Worm (Caenorhabditis elegans) whole organism, L4 larva: ENCODE results near the gene W07G1.1.
A peak's percentile ranks its signal among the peaks of the same experiment; 100 is the strongest.

Experiments used
- D1046.2 ChIP-seq: fragments of 200-800 bp; sonication (Bioruptor generic); IDR thresholded peaks from 2 replicates; pipeline ENCODE4 v1.3.6; 2022; ENCODE audit warnings: missing genetic modification characterization, missing compliant biosample characterization
- F44E2.7 ChIP-seq: fragments of 200-800 bp; sonication (Bioruptor generic); IDR thresholded peaks from 2 replicates; pipeline ENCODE4 v2.1.2; 2022; ENCODE audit warnings: missing genetic modification characterization, missing compliant biosample characterization
- R02D3.7 ChIP-seq: fragments of 150-350 bp; sonication (generic microtip); optimal IDR thresholded peaks from 3 replicates; lab custom pipeline; 2014; ENCODE audit warnings: missing biosample characterization, missing genetic modification characterization
- Y48G9A.11 ChIP-seq: fragments of 200-800 bp; sonication (Bioruptor generic); IDR thresholded peaks from 2 replicates; pipeline ENCODE4 v1.3.6; 2022; ENCODE audit warnings: missing genetic modification reagents, missing genetic modification characterization, missing compliant biosample characterization
- aly-2 ChIP-seq: sonication (generic microtip); optimal IDR thresholded peaks from 2 replicates; lab custom pipeline; 2018; ENCODE audit warnings: missing biosample characterization, missing genetic modification characterization
- attf-4 ChIP-seq: sonication (generic microtip); optimal IDR thresholded peaks from 3 replicates; lab custom pipeline; 2017; ENCODE audit warnings: missing biosample characterization, missing genetic modification characterization
- ceh-28 ChIP-seq: fragments of 150-350 bp; optimal IDR thresholded peaks from 2 replicates; lab custom pipeline; 2014; ENCODE audit warnings: missing biosample characterization, missing genetic modification reagents, missing genetic modification characterization
- ces-1 ChIP-seq: fragments of 150-350 bp; sonication (generic microtip); optimal IDR thresholded peaks from 4 replicates; lab custom pipeline; 2014; ENCODE audit warnings: missing biosample characterization, missing genetic modification reagents, missing genetic modification characterization
- daf-12 ChIP-seq: fragments of 150-350 bp; optimal IDR thresholded peaks from 2 replicates; lab custom pipeline; 2014; ENCODE audit warnings: missing biosample characterization, missing genetic modification reagents, missing genetic modification characterization
- daf-16 ChIP-seq, 3 experiments: sonication (generic microtip); optimal IDR thresholded peaks; 2 replicates each; lab custom pipeline; 2016 to 2017; ENCODE audit warnings: missing genetic modification characterization in 3 of 3, missing genetic modification reagents in 3 of 3, mild to moderate bottlenecking in 2 of 3, missing compliant biosample characterization in 2 of 3, missing biosample characterization in 1 of 3, moderate library complexity in 1 of 3
- daf-8 ChIP-seq: fragments of 200-800 bp; sonication (Bioruptor generic); IDR thresholded peaks from 2 replicates; pipeline ENCODE4 v1.3.6; 2022; ENCODE audit warnings: missing genetic modification characterization, missing compliant biosample characterization
- dmd-6 ChIP-seq: fragments of 200-800 bp; sonication (Bioruptor generic); IDR thresholded peaks from 2 replicates; pipeline ENCODE4 v1.3.6; 2022; ENCODE audit warnings: missing genetic modification reagents, missing genetic modification characterization, missing compliant biosample characterization
- dmd-8 ChIP-seq: fragments of 200-800 bp; sonication (Bioruptor generic); IDR thresholded peaks from 2 replicates; pipeline ENCODE4 v1.3.6; 2022; ENCODE audit warnings: missing genetic modification characterization, missing compliant biosample characterization
- duxl-1 ChIP-seq: sonication (generic microtip); optimal IDR thresholded peaks from 2 replicates; lab custom pipeline; 2016; ENCODE audit warnings: mild to moderate bottlenecking, missing genetic modification characterization, moderate library complexity, missing compliant biosample characterization; ENCODE audit not compliant: poor library complexity
- egl-43 ChIP-seq: fragments of 200-800 bp; sonication (Bioruptor generic); IDR thresholded peaks from 2 replicates; pipeline ENCODE4 v1.3.6; 2022; ENCODE audit warnings: missing genetic modification reagents, missing genetic modification characterization, missing compliant biosample characterization
- fkh-10 ChIP-seq: fragments of 150-350 bp; optimal IDR thresholded peaks from 2 replicates; lab custom pipeline; 2014; ENCODE audit warnings: missing biosample characterization, missing genetic modification reagents, missing genetic modification characterization
- hif-1 ChIP-seq, 2 experiments: sonication (generic microtip); optimal IDR thresholded peaks; 2 replicates each; lab custom pipeline; 2016 to 2017; ENCODE audit warnings: missing compliant biosample characterization in 2 of 2, missing genetic modification characterization in 2 of 2, missing genetic modification reagents in 2 of 2, missing genotype in 2 of 2, mild to moderate bottlenecking in 1 of 2
- hlh-11 ChIP-seq: fragments of 200-800 bp; sonication (Bioruptor generic); optimal IDR thresholded peaks from 2 replicates; lab custom pipeline; 2018; ENCODE audit warnings: mild to moderate bottlenecking, missing genetic modification characterization, missing compliant biosample characterization
- hlh-30 ChIP-seq: sonication (generic microtip); optimal IDR thresholded peaks from 2 replicates; lab custom pipeline; 2017; ENCODE audit warnings: antibody characterized with exemption, mild to moderate bottlenecking, missing genetic modification characterization, missing compliant biosample characterization; ENCODE audit not compliant: insufficient read depth
- hmg-1.1 ChIP-seq: fragments of 200-800 bp; sonication (Bioruptor generic); IDR thresholded peaks from 2 replicates; pipeline ENCODE4 v1.3.6; 2022; ENCODE audit warnings: missing genetic modification reagents, missing genetic modification characterization, missing compliant biosample characterization
- lim-7 ChIP-seq: fragments of 200-800 bp; sonication (Bioruptor generic); IDR thresholded peaks from 2 replicates; pipeline ENCODE4 v1.3.6; 2022; ENCODE audit warnings: missing genetic modification characterization, missing compliant biosample characterization
- lin-13 ChIP-seq: fragments of 150-350 bp; optimal IDR thresholded peaks from 2 replicates; lab custom pipeline; 2014; ENCODE audit warnings: missing biosample characterization, missing genetic modification reagents, missing genetic modification characterization
- lin-15B ChIP-seq: fragments of 150-350 bp; sonication (generic microtip); optimal IDR thresholded peaks from 3 replicates; lab custom pipeline; 2014; ENCODE audit warnings: missing biosample characterization, missing genetic modification characterization
- lin-29 ChIP-seq: fragments of 200-800 bp; sonication (Bioruptor generic); IDR thresholded peaks from 2 replicates; pipeline ENCODE4 v1.3.6; 2022; ENCODE audit warnings: missing genetic modification reagents, missing genetic modification characterization, missing compliant biosample characterization
- lin-39 ChIP-seq: fragments of 150-350 bp; optimal IDR thresholded peaks from 2 replicates; lab custom pipeline; 2014; ENCODE audit warnings: missing biosample characterization, missing genetic modification reagents, missing genetic modification characterization
- lir-3 ChIP-seq: sonication (generic microtip); optimal IDR thresholded peaks from 2 replicates; lab custom pipeline; 2016; ENCODE audit warnings: mild to moderate bottlenecking, missing genetic modification characterization, missing compliant biosample characterization
- lsy-2 ChIP-seq, 2 experiments: fragments of 150-350 bp in 1 of 2; sonication (generic microtip) in 1 of 2; optimal IDR thresholded peaks; 2 replicates each; lab custom pipeline; 2014 to 2017; ENCODE audit warnings: missing biosample characterization in 2 of 2, missing genetic modification characterization in 2 of 2
- madf-9 ChIP-seq: fragments of 200-800 bp; sonication (Bioruptor generic); conservative IDR thresholded peaks from 2 replicates; pipeline ENCODE4 v1.3.6; 2022; ENCODE audit warnings: missing genetic modification reagents, missing genetic modification characterization, missing compliant biosample characterization
- mdl-1 ChIP-seq, 2 experiments: fragments of 150-350 bp in 1 of 2; sonication (generic microtip) in 1 of 2; optimal IDR thresholded peaks; 2 replicates each; lab custom pipeline; 2014 to 2017; ENCODE audit warnings: missing biosample characterization in 2 of 2, missing genetic modification characterization in 2 of 2
- mep-1 ChIP-seq: fragments of 150-350 bp; sonication (generic microtip); optimal IDR thresholded peaks from 3 replicates; lab custom pipeline; 2014; ENCODE audit warnings: missing biosample characterization, missing genetic modification characterization
- mes-2 ChIP-seq: sonication (generic microtip); optimal IDR thresholded peaks from 2 replicates; lab custom pipeline; 2016; ENCODE audit warnings: missing genotype, mild to moderate bottlenecking, missing genetic modification characterization, missing compliant biosample characterization; ENCODE audit not compliant: poor library complexity, severe bottlenecking
- nhr-10 ChIP-seq: fragments of 150-350 bp; optimal IDR thresholded peaks from 2 replicates; lab custom pipeline; 2014; ENCODE audit warnings: missing biosample characterization, missing genetic modification characterization
- nhr-11 ChIP-seq: fragments of 150-350 bp; optimal IDR thresholded peaks from 2 replicates; lab custom pipeline; 2014; ENCODE audit warnings: missing biosample characterization, missing genetic modification characterization
- nhr-25 ChIP-seq: sonication (generic microtip); optimal IDR thresholded peaks from 2 replicates; lab custom pipeline; 2017; ENCODE audit warnings: missing genetic modification characterization, mild to moderate bottlenecking, missing compliant biosample characterization, antibody characterized with exemption, moderate library complexity, borderline replicate concordance; ENCODE audit not compliant: insufficient read depth
- nhr-28 ChIP-seq: fragments of 150-350 bp; optimal IDR thresholded peaks from 2 replicates; lab custom pipeline; 2014; ENCODE audit warnings: missing biosample characterization, missing genetic modification characterization
- nhr-42 ChIP-seq: fragments of 200-800 bp; sonication (Bioruptor generic); IDR thresholded peaks from 2 replicates; pipeline ENCODE4 v1.3.6; 2022; ENCODE audit warnings: missing genetic modification characterization, missing compliant biosample characterization
- nhr-48 ChIP-seq: sonication (generic microtip); optimal IDR thresholded peaks from 2 replicates; lab custom pipeline; 2016; ENCODE audit warnings: mild to moderate bottlenecking, missing genetic modification characterization, missing compliant biosample characterization
- nhr-76 ChIP-seq: fragments of 150-350 bp; optimal IDR thresholded peaks from 2 replicates; lab custom pipeline; 2014; ENCODE audit warnings: missing biosample characterization, missing genetic modification characterization
- nhr-77 ChIP-seq: fragments of 150-350 bp; optimal IDR thresholded peaks from 2 replicates; lab custom pipeline; 2014; ENCODE audit warnings: missing biosample characterization, missing genetic modification characterization
- rbr-2 ChIP-seq: sonication (generic microtip); optimal IDR thresholded peaks from 2 replicates; lab custom pipeline; 2016; ENCODE audit warnings: missing genotype, missing genetic modification characterization, missing compliant biosample characterization
- saeg-2 ChIP-seq: fragments of 200-800 bp; sonication (Bioruptor generic); IDR thresholded peaks from 2 replicates; pipeline ENCODE4 v1.3.6; 2022; ENCODE audit warnings: missing genetic modification reagents, missing genetic modification characterization, missing compliant biosample characterization
- set-16 ChIP-seq: fragments of 200-800 bp; sonication (Bioruptor generic); IDR thresholded peaks from 2 replicates; pipeline ENCODE4 v1.3.6; 2022; ENCODE audit warnings: missing genetic modification reagents, missing genetic modification characterization, missing compliant biosample characterization
- snpc-4 ChIP-seq: fragments of 150-350 bp; optimal IDR thresholded peaks from 2 replicates; lab custom pipeline; 2014; ENCODE audit warnings: missing biosample characterization, missing genetic modification characterization
- tra-1 ChIP-seq: fragments of 200-800 bp; sonication (Bioruptor generic); IDR thresholded peaks from 2 replicates; pipeline ENCODE4 v1.3.6; 2022; ENCODE audit warnings: missing genetic modification reagents, missing genetic modification characterization, missing compliant biosample characterization
- unc-62 ChIP-seq, 3 experiments: fragments of 150-350 bp in 1 of 3; sonication (generic microtip); optimal IDR thresholded peaks in 2 of 3; peaks in 1 of 3; 1 replicate in 1 of 3; 2 replicates in 2 of 3; lab custom pipeline; 2014 to 2017; ENCODE audit warnings: missing biosample characterization in 3 of 3, missing genetic modification characterization in 3 of 3, missing genetic modification reagents in 3 of 3, missing genotype in 1 of 3
- zfp-3 ChIP-seq: fragments of 200-800 bp; sonication (Bioruptor generic); conservative IDR thresholded peaks from 2 replicates; pipeline ENCODE4 v1.3.6; 2022; ENCODE audit warnings: missing genetic modification reagents, missing genetic modification characterization, missing compliant biosample characterization
- zip-11 ChIP-seq: fragments of 200-800 bp; sonication (Bioruptor generic); IDR thresholded peaks from 2 replicates; pipeline ENCODE4 v1.3.6; 2022; ENCODE audit warnings: missing genetic modification characterization, missing compliant biosample characterization
- ztf-11 ChIP-seq: fragments of 150-350 bp; optimal IDR thresholded peaks from 2 replicates; lab custom pipeline; 2014; ENCODE audit warnings: missing biosample characterization, missing genetic modification characterization
- ztf-7 ChIP-seq: fragments of 150-350 bp; optimal IDR thresholded peaks from 2 replicates; lab custom pipeline; 2014; ENCODE audit warnings: missing biosample characterization, missing genetic modification characterization

Gene W07G1.1

DNA sequence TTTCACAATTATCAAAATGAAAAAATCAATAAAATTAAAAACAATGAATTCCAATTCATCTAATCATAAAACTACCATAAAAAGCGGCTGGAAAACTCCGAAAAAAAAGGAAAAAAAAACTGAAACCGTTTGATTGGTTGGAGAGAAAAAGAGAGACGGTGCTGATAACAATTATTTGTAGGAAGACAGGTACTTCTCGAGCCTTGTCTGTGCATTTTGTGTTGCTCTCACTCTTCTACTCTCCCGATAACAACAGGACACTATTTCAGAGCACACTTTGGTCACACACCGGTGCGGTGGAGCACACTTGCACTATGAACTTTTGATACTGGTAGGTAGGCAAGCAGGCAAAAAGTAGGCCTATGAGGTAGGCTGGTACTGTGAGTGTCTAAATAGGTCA is 17.1 kb upstream of the W07G1.1 start (continued):
- TF ChIP-seq ztf-11 (tag; lab: Kevin White, UChicago): no peak

DNA sequence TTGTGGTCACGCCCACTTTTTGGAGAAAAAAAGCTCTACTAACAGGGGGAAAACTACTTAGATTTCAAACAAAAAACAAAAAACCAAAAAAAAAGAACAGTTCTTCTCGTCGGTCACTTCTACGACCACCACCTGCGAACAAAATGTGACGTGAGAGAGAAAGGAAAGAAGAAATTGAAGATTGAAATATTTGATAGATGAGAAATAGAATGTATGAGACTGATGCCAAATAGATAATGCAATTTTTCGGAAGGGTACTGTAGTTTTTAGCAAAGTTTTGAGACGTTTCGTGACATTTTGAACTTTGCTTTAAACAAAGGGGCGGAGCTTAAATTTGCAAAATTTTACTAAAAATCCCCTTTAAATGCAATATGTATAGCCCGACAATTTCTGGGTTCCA is 15.5 kb upstream of the W07G1.1 start:
- TF ChIP-seq hif-1 (tag; optimal IDR thresholded peaks at IDR 0.05; lab: Kevin White, UChicago) (no peak), unc-62 (GFP tag; optimal IDR thresholded peaks at IDR 0.05 in 1 of 2; lab: Kevin White, UChicago) (no peak), unc-62 (tag; optimal IDR thresholded peaks at IDR 0.05; lab: Kevin White, UChicago) (no peak), mep-1 (tag; lab: Kevin White, UChicago) (peak; percentile 3), lir-3 (no peak), hlh-30 (tag; lab: Kevin White, UChicago) (peak; percentile 29), nhr-11 (tag; lab: Kevin White, UChicago) (no peak), Y48G9A.11 (GFP tag; lab: Robert Waterston, UW) (no peak), lin-39 (tag; lab: Kevin White, UChicago) (no peak), F44E2.7 (GFP tag; lab: Robert Waterston, UW) (no peak), dmd-6 (GFP tag; lab: Robert Waterston, UW) (peak; percentile 22; the same call in 1 of the 2 replicates), hlh-11 (tag; lab: Kevin White, UChicago) (peak; percentile 29), lsy-2 (tag; optimal IDR thresholded peaks at IDR 0.05; lab: Kevin White, UChicago) (peak in 1 of 2 experiments; percentile 73), zip-11 (GFP tag; lab: Robert Waterston, UW) (no peak), egl-43 (GFP tag; lab: Robert Waterston, UW) (no peak), saeg-2 (GFP tag; lab: Robert Waterston, UW) (no peak), mdl-1 (tag; optimal IDR thresholded peaks at IDR 0.05; lab: Kevin White, UChicago) (no peak), mes-2 (no peak), nhr-48 (tag; lab: Kevin White, UChicago) (no peak), D1046.2 (GFP tag; lab: Robert Waterston, UW) (no peak), ceh-28 (tag; lab: Kevin White, UChicago) (no peak), madf-9 (no peak), set-16 (GFP tag; lab: Robert Waterston, UW) (no peak), ces-1 (no peak), nhr-77 (peak; percentile 46), nhr-42 (GFP tag; lab: Robert Waterston, UW) (no peak), lim-7 (no peak), fkh-10 (no peak), nhr-28 (tag; lab: Kevin White, UChicago) (peak; percentile 37), daf-12 (tag; lab: Kevin White, UChicago) (no peak), rbr-2 (tag; lab: Kevin White, UChicago) (no peak), duxl-1 (tag; lab: Kevin White, UChicago) (no peak), attf-4 (tag; lab: Kevin White, UChicago) (no peak), hmg-1.1 (GFP tag; lab: Robert Waterston, UW) (no peak), dmd-8 (GFP tag; lab: Robert Waterston, UW) (no peak), aly-2 (tag; lab: Kevin White, UChicago) (no peak), nhr-76 (tag; lab: Kevin White, UChicago) (no peak), daf-16 (GFP tag; optimal IDR thresholded peaks at IDR 0.05; lab: Kevin White, UChicago) (no peak), daf-16 (tag; optimal IDR thresholded peaks at IDR 0.05; lab: Kevin White, UChicago) (peak; percentile 9), lin-29 (GFP tag; lab: Robert Waterston, UW) (no peak), nhr-25 (tag; lab: Kevin White, UChicago) (no peak), daf-8 (GFP tag; lab: Robert Waterston, UW) (no peak), tra-1 (GFP tag; lab: Robert Waterston, UW) (no peak), lin-15B (tag; lab: Kevin White, UChicago) (no peak), lin-13 (GFP tag; lab: Kevin White, UChicago) (no peak), nhr-10 (tag; lab: Kevin White, UChicago) (no peak), zfp-3 (GFP tag; lab: Robert Waterston, UW) (no peak), ztf-7 (no peak), snpc-4 (no peak), R02D3.7 (tag; lab: Kevin White, UChicago) (no peak)
